Worm (Caenorhabditis elegans) whole organism, L2 larva: ENCODE results near the gene C26D10.4.
A peak's percentile ranks its signal among the peaks of the same experiment; 100 is the strongest.

Experiments
- C34F6.9 ChIP-seq: fragments of 150-350 bp; optimal IDR thresholded peaks from 2 replicates; lab custom pipeline; 2014; ENCODE audit warnings: missing biosample characterization, missing genetic modification characterization
- F13H6.1 ChIP-seq: sonication (generic microtip); optimal IDR thresholded peaks from 2 replicates; lab custom pipeline; 2016; ENCODE audit warnings: missing genetic modification characterization, missing compliant biosample characterization
- ZK546.5 ChIP-seq: sonication (generic microtip); optimal IDR thresholded peaks from 2 replicates; lab custom pipeline; 2017; ENCODE audit warnings: missing biosample characterization, missing genetic modification characterization
- alr-1 ChIP-seq: fragments of 150-350 bp; optimal IDR thresholded peaks from 2 replicates; lab custom pipeline; 2014; ENCODE audit warnings: missing biosample characterization, missing genetic modification characterization
- ama-1 ChIP-seq: fragments of 150-350 bp; optimal IDR thresholded peaks from 2 replicates; lab custom pipeline; 2018; ENCODE audit warnings: inconsistent platforms
- blmp-1 ChIP-seq: sonication (generic microtip); optimal IDR thresholded peaks from 2 replicates; lab custom pipeline; 2017; ENCODE audit warnings: missing genetic modification characterization, mild to moderate bottlenecking, missing compliant biosample characterization, antibody characterized with exemption, moderate library complexity; ENCODE audit not compliant: insufficient read depth
- crh-2 ChIP-seq: sonication (generic microtip); optimal IDR thresholded peaks from 2 replicates; lab custom pipeline; 2017; ENCODE audit warnings: missing biosample characterization, missing genetic modification characterization
- dmd-4 ChIP-seq: sonication (generic microtip); optimal IDR thresholded peaks from 2 replicates; lab custom pipeline; 2017; ENCODE audit warnings: missing biosample characterization, missing genetic modification characterization
- elt-1 ChIP-seq: fragments of 150-350 bp; optimal IDR thresholded peaks from 2 replicates; lab custom pipeline; 2014; ENCODE audit warnings: missing biosample characterization, missing genetic modification characterization
- elt-3 ChIP-seq: sonication (generic microtip); optimal IDR thresholded peaks from 2 replicates; lab custom pipeline; 2017; ENCODE audit warnings: missing biosample characterization, missing genetic modification characterization
- fos-1 ChIP-seq: fragments of 150-350 bp; optimal IDR thresholded peaks from 2 replicates; lab custom pipeline; 2014; ENCODE audit warnings: missing biosample characterization, missing genetic modification characterization
- gmeb-1 ChIP-seq: fragments of 150-350 bp; optimal IDR thresholded peaks from 2 replicates; lab custom pipeline; 2014; ENCODE audit warnings: missing biosample characterization, missing genetic modification characterization
- lin-11 ChIP-seq: fragments of 150-350 bp; sonication (generic microtip); optimal IDR thresholded peaks from 2 replicates; lab custom pipeline; 2014; ENCODE audit warnings: missing biosample characterization, missing genetic modification characterization, inconsistent platforms, mixed read lengths
- lin-13 ChIP-seq: fragments of 150-350 bp; optimal IDR thresholded peaks from 2 replicates; lab custom pipeline; 2014; ENCODE audit warnings: missing biosample characterization, missing genetic modification reagents, missing genetic modification characterization
- lsy-2 ChIP-seq, 2 experiments: fragments of 150-350 bp in 1 of 2; sonication (generic microtip) in 1 of 2; optimal IDR thresholded peaks; 2 replicates each; lab custom pipeline; 2014 to 2017; ENCODE audit warnings: missing biosample characterization in 2 of 2, missing genetic modification characterization in 2 of 2
- mab-5 ChIP-seq: fragments of 150-350 bp; optimal IDR thresholded peaks from 2 replicates; lab custom pipeline; 2014; ENCODE audit warnings: missing biosample characterization, missing genetic modification characterization
- mdl-1 ChIP-seq, 2 experiments: fragments of 150-350 bp in 1 of 2; sonication (generic microtip) in 1 of 2; optimal IDR thresholded peaks; 2 replicates each; lab custom pipeline; 2017; ENCODE audit warnings: missing biosample characterization in 2 of 2, missing genetic modification characterization in 2 of 2
- nhr-10 ChIP-seq: sonication (generic microtip); optimal IDR thresholded peaks from 2 replicates; lab custom pipeline; 2017; ENCODE audit warnings: missing biosample characterization, missing genetic modification characterization
- nhr-11 ChIP-seq: fragments of 150-350 bp; optimal IDR thresholded peaks from 2 replicates; lab custom pipeline; 2014; ENCODE audit warnings: missing biosample characterization, missing genetic modification characterization
- nhr-12 ChIP-seq: fragments of 150-350 bp; optimal IDR thresholded peaks from 2 replicates; lab custom pipeline; 2014; ENCODE audit warnings: missing biosample characterization, missing genetic modification characterization
- nhr-129 ChIP-seq: fragments of 150-350 bp; optimal IDR thresholded peaks from 2 replicates; lab custom pipeline; 2014; ENCODE audit warnings: missing biosample characterization, missing genetic modification characterization
- nhr-21 ChIP-seq: fragments of 150-350 bp; optimal IDR thresholded peaks from 2 replicates; lab custom pipeline; 2014; ENCODE audit warnings: missing biosample characterization, missing genetic modification characterization
- nhr-23 ChIP-seq: fragments of 150-350 bp; optimal IDR thresholded peaks from 2 replicates; lab custom pipeline; 2014; ENCODE audit warnings: missing biosample characterization, missing genetic modification reagents, missing genetic modification characterization
- nhr-6 ChIP-seq: fragments of 150-350 bp; optimal IDR thresholded peaks from 2 replicates; lab custom pipeline; 2014; ENCODE audit warnings: missing biosample characterization, missing genetic modification characterization
- nhr-77 ChIP-seq: fragments of 150-350 bp; optimal IDR thresholded peaks from 2 replicates; lab custom pipeline; 2014; ENCODE audit warnings: missing biosample characterization, missing genetic modification characterization
- peb-1 ChIP-seq: fragments of 150-350 bp; optimal IDR thresholded peaks from 2 replicates; lab custom pipeline; 2014; ENCODE audit warnings: missing biosample characterization, missing genetic modification characterization
- skn-1 ChIP-seq: sonication (generic microtip); optimal IDR thresholded peaks from 2 replicates; lab custom pipeline; 2017; ENCODE audit warnings: missing biosample characterization, missing genetic modification characterization
- sma-3 ChIP-seq: sonication (generic microtip); optimal IDR thresholded peaks from 2 replicates; lab custom pipeline; 2016; ENCODE audit warnings: missing genetic modification reagents, missing genetic modification characterization, missing compliant biosample characterization
- snpc-4 ChIP-seq: fragments of 150-350 bp; optimal IDR thresholded peaks from 2 replicates; lab custom pipeline; 2014; ENCODE audit warnings: missing biosample characterization, missing genetic modification characterization
- unc-55 ChIP-seq: fragments of 150-350 bp; sonication (generic microtip); optimal IDR thresholded peaks from 3 replicates; lab custom pipeline; 2014; ENCODE audit warnings: missing biosample characterization, missing genetic modification reagents, missing genetic modification characterization
- zag-1 ChIP-seq: fragments of 150-350 bp; optimal IDR thresholded peaks from 2 replicates; lab custom pipeline; 2014; ENCODE audit warnings: missing biosample characterization, missing genetic modification characterization
- ztf-11 ChIP-seq: sonication (generic microtip); optimal IDR thresholded peaks from 2 replicates; lab custom pipeline; 2017; ENCODE audit warnings: missing biosample characterization, missing genetic modification characterization

C26D10.4 gene

ce11 chrII:8311484-8311883 lies 18.1 kb upstream of the C26D10.4 start:
- TF ChIP-seq ztf-11 (tag; lab: Kevin White, UChicago), result no peak
- TF ChIP-seq unc-55, result peak; percentile 55
- peak; percentile 29 for TF ChIP-seq mab-5 (tag; lab: Kevin White, UChicago)
- TF ChIP-seq mdl-1 (tag; optimal IDR thresholded peaks at IDR 0.05; lab: Kevin White, UChicago), result no peak
- no peak for TF ChIP-seq elt-3 (tag; lab: Kevin White, UChicago)

DNA sequence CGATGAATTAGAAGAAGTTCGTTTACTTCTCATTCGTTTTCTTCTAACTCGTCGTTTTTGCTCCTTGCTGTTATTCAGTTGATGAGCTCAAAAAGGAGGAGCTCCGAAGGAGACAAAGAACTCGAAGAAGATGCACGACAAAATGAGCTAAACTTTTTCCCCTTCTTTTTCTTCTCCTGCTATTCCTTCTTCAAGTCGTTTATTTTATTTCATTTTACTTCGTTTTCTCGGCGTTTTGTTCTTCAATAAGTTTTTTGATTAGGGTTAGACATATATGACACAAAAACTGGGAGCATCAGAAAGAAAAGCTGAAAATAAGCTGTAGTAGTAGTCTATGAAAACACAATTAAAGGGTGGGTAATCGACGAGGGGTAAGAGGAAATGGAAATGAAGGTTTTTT lies 17.6 kb upstream of the C26D10.4 start:
- TF ChIP-seq ama-1 (lab: Kevin White, UChicago), result no peak
- no peak for TF ChIP-seq lsy-2 (tag; optimal IDR thresholded peaks at IDR 0.05; lab: Kevin White, UChicago)
- no peak for TF ChIP-seq snpc-4 (tag; lab: Kevin White, UChicago)
- no peak for TF ChIP-seq nhr-6
- no peak for TF ChIP-seq alr-1
- no peak for TF ChIP-seq nhr-23 (tag; lab: Kevin White, UChicago)
- no peak for TF ChIP-seq blmp-1 (tag; lab: Kevin White, UChicago)
- TF ChIP-seq F13H6.1 (tag; lab: Kevin White, UChicago), result no peak
- no peak for TF ChIP-seq fos-1
- TF ChIP-seq elt-1 (tag; lab: Kevin White, UChicago), result no peak
- no peak for TF ChIP-seq C34F6.9 (tag; lab: Kevin White, UChicago)

- no peak for TF ChIP-seq skn-1 (tag; lab: Kevin White, UChicago)
- TF ChIP-seq alr-1, result no peak
- TF ChIP-seq nhr-10 (tag; lab: Kevin White, UChicago), result no peak
- no peak for TF ChIP-seq nhr-6
- TF ChIP-seq, all 48 proteins: peak for 0
Measured at ce11 chrII:8314768-8315167, 14.8 kb upstream of the C26D10.4 start.

DNA sequence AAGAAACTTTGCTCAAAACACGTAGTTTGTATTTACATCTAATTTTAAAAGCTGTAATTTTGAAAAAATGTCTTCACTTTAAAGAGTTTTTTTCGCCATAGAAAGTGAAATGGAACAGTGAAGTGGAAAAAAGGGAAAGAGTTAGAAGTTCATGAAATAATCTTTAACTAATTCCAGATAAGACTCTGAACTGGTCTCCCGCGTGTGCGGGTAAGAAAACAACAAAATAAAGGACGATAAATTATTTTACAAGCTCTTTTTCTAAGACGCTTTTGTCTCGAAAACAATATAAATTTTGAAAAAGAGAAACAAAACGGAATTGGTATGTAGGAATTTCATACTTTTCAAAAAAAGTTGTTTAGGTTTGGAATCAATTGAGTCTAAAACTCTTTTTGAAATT lies 12.9 kb upstream of the C26D10.4 start:
- TF ChIP-seq mab-5 (tag; lab: Kevin White, UChicago) (peak; percentile 39), lin-13 (GFP tag; lab: Kevin White, UChicago) (no peak), unc-55 (peak; percentile 60)

DNA sequence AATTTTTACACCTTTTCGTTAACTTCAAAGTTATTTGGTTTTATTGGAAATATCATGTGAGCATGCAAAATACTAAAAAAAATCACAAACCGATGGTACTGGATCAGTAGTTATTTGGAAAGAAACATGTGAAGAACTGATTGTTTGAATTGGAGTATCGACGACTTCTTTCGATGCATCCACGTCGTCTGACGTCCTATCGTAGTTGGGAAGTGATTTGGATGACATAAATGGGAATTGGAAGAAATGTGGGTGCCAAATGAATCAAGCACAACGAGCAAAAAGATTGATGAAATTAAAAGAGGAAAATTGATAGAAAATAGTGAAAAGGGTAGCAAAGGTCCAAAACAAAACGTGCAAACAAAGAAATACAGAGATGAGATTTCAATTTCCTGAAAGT lies 8.3 kb upstream of the C26D10.4 start, which contains the start of gene shw-1:
Gene shw-1, minus strand, starts transcription at position 228 of the 400 bp plus-strand sequence.
- TF ChIP-seq peb-1 (no peak), crh-2 (tag; lab: Kevin White, UChicago) (no peak), nhr-12 (no peak), gmeb-1 (tag; lab: Kevin White, UChicago) (no peak), nhr-10 (tag; lab: Kevin White, UChicago) (no peak), snpc-4 (tag; lab: Kevin White, UChicago) (no peak), dmd-4 (no peak)

- no peak for TF ChIP-seq elt-3 (tag; lab: Kevin White, UChicago)
- peak; percentile 18 for TF ChIP-seq nhr-21 (tag; lab: Kevin White, UChicago)
- no peak for TF ChIP-seq zag-1 (tag; lab: Kevin White, UChicago)
- peak; percentile 8 for TF ChIP-seq F13H6.1 (tag; lab: Kevin White, UChicago)
- TF ChIP-seq crh-2 (tag; lab: Kevin White, UChicago), result peak; percentile 13
- TF ChIP-seq skn-1 (tag; lab: Kevin White, UChicago), result peak; percentile 42
- TF ChIP-seq sma-3, result peak; percentile 47
- TF ChIP-seq ZK546.5 (tag; lab: Kevin White, UChicago), result no peak
- no peak for TF ChIP-seq nhr-23 (tag; lab: Kevin White, UChicago)
- TF ChIP-seq nhr-129 (tag; lab: Kevin White, UChicago), result peak; percentile 66
- TF ChIP-seq nhr-11, result no peak
- TF ChIP-seq lin-13 (GFP tag; lab: Kevin White, UChicago), result peak; percentile 17
- peak; percentile 43 for TF ChIP-seq C34F6.9 (tag; lab: Kevin White, UChicago)
- no peak for TF ChIP-seq nhr-77
- TF ChIP-seq mdl-1 (tag; optimal IDR thresholded peaks at IDR 0.05; lab: Kevin White, UChicago), result no peak
- TF ChIP-seq gmeb-1 (tag; lab: Kevin White, UChicago), result peak; percentile 55
- peak; percentile 69 for TF ChIP-seq unc-55
- TF ChIP-seq lsy-2 (tag; optimal IDR thresholded peaks at IDR 0.05; lab: Kevin White, UChicago), result peak in 1 of 2 experiments; percentile 70
- TF ChIP-seq lin-11 (tag; lab: Kevin White, UChicago), result peak; percentile 54
Measured at ce11 chrII:8325002-8325539, 4.5 kb upstream of the C26D10.4 start, which contains the start of the genes ran-3 and C26D10.3. TSS of gene ran-3 (minus strand) at chrII:8325052. TSS of gene C26D10.3 (plus strand) at chrII:8325386.
